Fruit fly (Drosophila melanogaster): ENCODE results near the gene Mst36Fa.

DNA sequence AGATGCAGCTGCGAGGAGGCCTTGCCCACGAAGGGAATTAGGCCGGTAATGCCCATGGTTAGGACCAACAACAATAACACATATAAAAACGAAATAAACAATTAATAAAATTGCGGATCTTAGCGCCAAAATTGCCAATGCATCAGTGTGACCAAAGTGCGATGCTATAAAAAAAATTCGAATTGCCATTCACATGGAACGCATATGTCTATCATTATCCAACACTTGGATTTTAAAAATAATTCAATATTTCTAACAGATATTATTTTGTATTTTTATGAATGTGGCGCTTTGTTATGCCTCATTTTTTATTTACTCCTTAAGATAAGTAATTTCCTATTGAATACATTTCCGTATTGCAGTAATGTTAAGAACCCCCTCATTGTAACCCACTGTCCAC lies 5.1 kb upstream of the Mst36Fa start, which contains the start of gene tos:
- TF ChIP-seq CG8478 (optimal IDR thresholded peaks at IDR 0.05) (no peak), CTCF (optimal IDR thresholded peaks at IDR 0.05) (no peak)

Measured in S2 (cell line).